Worm (Caenorhabditis elegans): Measurements from ENCODE around the gene nlp-82.
A peak's percentile ranks its signal among the peaks of the same experiment; 100 is the strongest.

The nlp-82 gene

DNA sequence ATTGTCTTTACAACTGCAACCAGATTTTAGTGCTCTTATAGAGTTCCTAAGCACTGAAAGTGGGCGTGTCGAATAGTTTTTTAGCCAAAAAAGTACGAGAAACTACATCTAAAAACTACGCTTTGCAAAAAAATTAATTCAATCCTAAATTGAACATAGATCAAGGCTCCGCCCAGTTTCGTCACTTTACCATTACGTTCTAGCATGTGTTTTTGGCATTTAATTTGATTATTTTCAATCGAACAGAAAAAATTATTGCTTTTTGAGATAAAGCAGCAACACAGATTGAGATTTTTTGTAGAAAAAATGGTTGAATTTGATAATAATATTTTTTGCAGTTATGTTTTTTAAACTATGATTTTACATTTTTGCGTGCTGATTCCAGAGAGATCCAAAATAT lies at the start of gene nlp-82:
Gene nlp-82, minus strand, starts transcription at position 101 of the 400 bp plus-strand sequence.
- no peak for TF ChIP-seq daf-19 (GFP tag; conservative IDR thresholded peaks at IDR 0.05)
- no peak for TF ChIP-seq mdl-1 (tag; optimal IDR thresholded peaks at IDR 0.05)
- no peak for TF ChIP-seq ctbp-1 (GFP tag; IDR thresholded peaks at IDR 0.05)
- TF ChIP-seq F44E2.7 (GFP tag; IDR thresholded peaks at IDR 0.05) = no peak
- no peak for TF ChIP-seq D1046.2 (GFP tag; IDR thresholded peaks at IDR 0.05)
- no peak for TF ChIP-seq gei-8 (GFP tag; optimal IDR thresholded peaks at IDR 0.05)

DNA sequence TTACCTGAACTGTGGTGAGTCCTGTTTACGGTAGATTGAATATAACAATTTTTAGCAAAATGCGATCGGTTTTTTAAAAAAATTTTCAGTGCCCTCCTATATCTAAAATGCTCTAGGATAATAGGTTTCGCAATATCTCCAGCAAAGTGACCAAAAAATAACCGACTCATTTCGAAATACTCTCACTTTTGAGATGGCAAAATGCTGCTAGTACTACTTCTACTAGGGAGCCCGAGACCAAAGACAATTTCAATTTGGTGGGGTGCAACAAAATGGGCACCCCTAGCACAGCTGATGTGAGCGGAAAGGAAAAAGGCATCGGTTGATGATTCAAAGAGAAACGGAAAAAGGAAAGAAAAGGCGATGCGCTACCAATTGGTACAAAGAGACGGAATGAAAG lies 49.5 kb upstream of the nlp-82 start:
- TF ChIP-seq daf-19 (GFP tag; conservative IDR thresholded peaks at IDR 0.05) = no peak
- TF ChIP-seq nhr-77 (tag; optimal IDR thresholded peaks at IDR 0.05) = no peak
- TF ChIP-seq ZK337.2 (GFP tag; IDR thresholded peaks at IDR 0.05) = no peak
- TF ChIP-seq nhr-41 (GFP tag; IDR thresholded peaks at IDR 0.05) = no peak
- no peak for TF ChIP-seq attf-4 (tag; optimal IDR thresholded peaks at IDR 0.05)
- no peak for TF ChIP-seq rbr-2 (tag; optimal IDR thresholded peaks at IDR 0.05)
- TF ChIP-seq pha-4 (GFP tag; IDR thresholded peaks at IDR 0.05) = no peak
- no peak for TF ChIP-seq pha-4 (tag; optimal IDR thresholded peaks at IDR 0.05)
- no peak for TF ChIP-seq hlh-11 (tag; optimal IDR thresholded peaks at IDR 0.05)
- TF ChIP-seq nhr-48 (tag; optimal IDR thresholded peaks at IDR 0.05) = no peak
- TF ChIP-seq Y75B8A.6 (GFP tag; IDR thresholded peaks at IDR 0.05) = no peak
- TF ChIP-seq Y48G9A.11 (GFP tag; IDR thresholded peaks at IDR 0.05) = no peak

DNA sequence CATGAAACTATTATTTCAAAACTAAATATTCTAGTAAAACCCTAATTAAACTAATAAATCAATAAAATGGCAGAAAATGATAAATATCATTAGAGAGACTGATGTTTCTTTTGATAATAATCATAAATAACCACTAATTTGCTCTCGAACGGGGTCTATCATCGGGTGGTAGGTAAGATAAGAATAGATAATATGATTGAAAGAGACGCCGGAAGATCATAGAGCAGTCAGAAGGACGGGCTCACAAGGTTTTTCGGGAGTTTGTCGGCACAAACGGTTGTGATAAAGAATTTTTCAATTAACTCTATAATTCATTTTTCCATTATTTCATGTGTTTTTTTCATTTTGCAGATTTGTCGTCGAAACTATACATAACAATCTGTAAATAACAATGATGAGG lies 47.0 kb upstream of the nlp-82 start:
- TF ChIP-seq jun-1 (tag; optimal IDR thresholded peaks at IDR 0.05) (no peak), pha-4 (GFP tag; IDR thresholded peaks at IDR 0.05) (no peak), pha-4 (tag; optimal IDR thresholded peaks at IDR 0.05) (no peak), zfp-3 (GFP tag; conservative IDR thresholded peaks at IDR 0.05) (no peak), nhr-76 (tag; optimal IDR thresholded peaks at IDR 0.05) (no peak), sdz-12 (GFP tag; optimal IDR thresholded peaks at IDR 0.05) (no peak), dve-1 (tag; optimal IDR thresholded peaks at IDR 0.05; ENCODE audit: insufficient read depth) (peak; percentile 79), saeg-2 (GFP tag; IDR thresholded peaks at IDR 0.05) (no peak), hlh-30 (tag; optimal IDR thresholded peaks at IDR 0.05; ENCODE audit: insufficient read depth) (peak; percentile 64), ceh-62 (tag; optimal IDR thresholded peaks at IDR 0.05) (no peak), T20F7.1 (GFP tag; optimal IDR thresholded peaks at IDR 0.05) (no peak), lin-1 (GFP tag; IDR thresholded peaks at IDR 0.05) (peak; percentile 83), hif-1 (tag; optimal IDR thresholded peaks at IDR 0.05) (no peak), lir-3 (tag; optimal IDR thresholded peaks at IDR 0.05) (no peak), nhr-11 (tag; optimal IDR thresholded peaks at IDR 0.05) (no peak), mep-1 (tag; optimal IDR thresholded peaks at IDR 0.05) (peak; percentile 13), ama-1 (optimal IDR thresholded peaks at IDR 0.05) (no peak), cey-2 (tag; optimal IDR thresholded peaks at IDR 0.05; ENCODE audit: borderline replicate concordance, insufficient read depth) (no peak), attf-4 (tag; optimal IDR thresholded peaks at IDR 0.05) (no peak), nhr-111 (GFP tag; optimal IDR thresholded peaks at IDR 0.05) (no peak), ztf-7 (tag; optimal IDR thresholded peaks at IDR 0.05) (no peak), nhr-77 (tag; optimal IDR thresholded peaks at IDR 0.05) (peak; percentile 27), ceh-32 (tag; optimal IDR thresholded peaks at IDR 0.05; ENCODE audit: poor library complexity) (no peak), madf-9 (GFP tag; conservative IDR thresholded peaks at IDR 0.05) (no peak), Y5F2A.4 (GFP tag; optimal IDR thresholded peaks at IDR 0.05) (no peak), nhr-102 (tag; optimal IDR thresholded peaks at IDR 0.05) (peak; percentile 38), dmd-6 (GFP tag; IDR thresholded peaks at IDR 0.05) (peak; percentile 78), ces-1 (GFP tag; optimal IDR thresholded peaks at IDR 0.05) (no peak), ZK546.5 (tag; optimal IDR thresholded peaks at IDR 0.05) (no peak), hlh-11 (tag; optimal IDR thresholded peaks at IDR 0.05) (peak; percentile 91), tra-1 (GFP tag; IDR thresholded peaks at IDR 0.05) (peak; percentile 55), ceh-44 (GFP tag; IDR thresholded peaks at IDR 0.05) (no peak), tag-97 (GFP tag; IDR thresholded peaks at IDR 0.05) (no peak), mes-2 (tag; optimal IDR thresholded peaks at IDR 0.05; ENCODE audit: poor library complexity, severe bottlenecking) (no peak), daf-16 (GFP tag; optimal IDR thresholded peaks at IDR 0.05) (peak in 1 of 2 experiments; percentile 55), daf-16 (tag; optimal IDR thresholded peaks at IDR 0.05) (peak; percentile 54)

All from whole organism, L4 larva.